Worm (Caenorhabditis elegans): ENCODE data around the gene C49C8.5.

The C49C8.5 gene

ce11 chrIV:8618698-8619097, 34.8 kb downstream of the C49C8.5 start, which contains the start of gene F42A9.8:
Gene F42A9.8 (minus strand): TSS chrIV:8618785.
- TF ChIP-seq C38D4.7 (GFP tag; optimal IDR thresholded peaks at IDR 0.05): no peak
- TF ChIP-seq ahr-1 (tag; optimal IDR thresholded peaks at IDR 0.05): no peak
- no peak for TF ChIP-seq dmd-4 (tag; optimal IDR thresholded peaks at IDR 0.05; ENCODE audit: borderline replicate concordance)
- no peak for TF ChIP-seq pat-9 (tag; optimal IDR thresholded peaks at IDR 0.05)
- TF ChIP-seq pros-1 (tag; optimal IDR thresholded peaks at IDR 0.05): no peak
- TF ChIP-seq pax-1 (tag; optimal IDR thresholded peaks at IDR 0.05): no peak
- TF ChIP-seq ceh-18 (tag; optimal IDR thresholded peaks at IDR 0.05): no peak
- no peak for TF ChIP-seq npax-4 (tag; optimal IDR thresholded peaks at IDR 0.05)
- no peak for TF ChIP-seq nhr-232 (tag; optimal IDR thresholded peaks at IDR 0.05)
- TF ChIP-seq fkh-6 (tag; optimal IDR thresholded peaks at IDR 0.05): no peak
- no peak for TF ChIP-seq tbx-7 (tag; optimal IDR thresholded peaks at IDR 0.05)
- TF ChIP-seq sox-2 (GFP tag; IDR thresholded peaks at IDR 0.05): no peak
- TF ChIP-seq hlh-30 (tag; optimal IDR thresholded peaks at IDR 0.05; ENCODE audit: insufficient read depth): no peak

ce11 chrIV:8617047-8617446, 36.4 kb downstream of the C49C8.5 start, which contains the start of the genes F42A9.7 and F42A9.3:
Gene F42A9.7 (minus strand): TSS chrIV:8617147.
Gene F42A9.3 (plus strand): TSS chrIV:8617260.
- no peak for TF ChIP-seq sox-2 (GFP tag; IDR thresholded peaks at IDR 0.05)
- TF ChIP-seq ceh-22 (tag; optimal IDR thresholded peaks at IDR 0.05): no peak
- TF ChIP-seq lin-11 (tag; optimal IDR thresholded peaks at IDR 0.05): no peak
- no peak for TF ChIP-seq pha-2 (tag; optimal IDR thresholded peaks at IDR 0.05)
- TF ChIP-seq nhr-232 (tag; optimal IDR thresholded peaks at IDR 0.05): no peak
- no peak for TF ChIP-seq ceh-24 (tag; optimal IDR thresholded peaks at IDR 0.05)
- TF ChIP-seq pax-1 (tag; optimal IDR thresholded peaks at IDR 0.05): no peak
- TF ChIP-seq dve-1 (tag; optimal IDR thresholded peaks at IDR 0.05): no peak
- TF ChIP-seq fkh-6 (tag; optimal IDR thresholded peaks at IDR 0.05): no peak
- TF ChIP-seq ceh-19 (GFP tag; optimal IDR thresholded peaks at IDR 0.05): no peak
- TF ChIP-seq elt-2 (tag; optimal IDR thresholded peaks at IDR 0.05): no peak
- TF ChIP-seq che-1 (tag; optimal IDR thresholded peaks at IDR 0.05): no peak
- no peak for TF ChIP-seq ahr-1 (tag; optimal IDR thresholded peaks at IDR 0.05)
- no peak for TF ChIP-seq lim-6 (tag; optimal IDR thresholded peaks at IDR 0.05)
- no peak for TF ChIP-seq ceh-14 (tag; optimal IDR thresholded peaks at IDR 0.05)

- TF ChIP-seq nfya-1 (tag; optimal IDR thresholded peaks at IDR 0.05) (no peak), eyg-1 (tag; optimal IDR thresholded peaks at IDR 0.05) (no peak), ceh-14 (tag; optimal IDR thresholded peaks at IDR 0.05) (no peak), pha-4 (tag; optimal IDR thresholded peaks at IDR 0.05) (no peak), ceh-34 (tag; optimal IDR thresholded peaks at IDR 0.05) (no peak), hlh-6 (tag; optimal IDR thresholded peaks at IDR 0.05) (no peak), fkh-10 (GFP tag; optimal IDR thresholded peaks at IDR 0.05) (no peak)
Observed at ce11 chrIV:8615314-8615713, 38.1 kb downstream of the C49C8.5 start.

- TF ChIP-seq rnt-1 (tag; optimal IDR thresholded peaks at IDR 0.05): no peak
Observed at ce11 chrIV:8614680-8615079, 38.8 kb downstream of the C49C8.5 start, which contains the start of gene cyp-33E3. Gene cyp-33E3 (plus strand): TSS chrIV:8614995.

- TF ChIP-seq pqm-1 (tag; optimal IDR thresholded peaks at IDR 0.05): no peak
- TF ChIP-seq elt-2 (tag; optimal IDR thresholded peaks at IDR 0.05): no peak
- no peak for TF ChIP-seq hlh-6 (tag; optimal IDR thresholded peaks at IDR 0.05)
- no peak for TF ChIP-seq ceh-22 (tag; optimal IDR thresholded peaks at IDR 0.05)
- no peak for TF ChIP-seq ceh-14 (tag; optimal IDR thresholded peaks at IDR 0.05)
- TF ChIP-seq ceh-9 (tag; optimal IDR thresholded peaks at IDR 0.05): no peak
- no peak for TF ChIP-seq C08G9.2 (tag; optimal IDR thresholded peaks at IDR 0.05)
- no peak for TF ChIP-seq F13H6.1 (tag; optimal IDR thresholded peaks at IDR 0.05)
- no peak for TF ChIP-seq unc-42 (tag; optimal IDR thresholded peaks at IDR 0.05)
- no peak for TF ChIP-seq che-1 (tag; optimal IDR thresholded peaks at IDR 0.05)
- no peak for TF ChIP-seq K02D7.2 (tag; optimal IDR thresholded peaks at IDR 0.05)
- no peak for TF ChIP-seq fkh-6 (tag; optimal IDR thresholded peaks at IDR 0.05)
- no peak for TF ChIP-seq ceh-31 (tag; optimal IDR thresholded peaks at IDR 0.05)
- TF ChIP-seq ceh-19 (GFP tag; optimal IDR thresholded peaks at IDR 0.05): no peak
- TF ChIP-seq hlh-30 (tag; optimal IDR thresholded peaks at IDR 0.05; ENCODE audit: insufficient read depth): no peak
- no peak for TF ChIP-seq tbx-7 (tag; optimal IDR thresholded peaks at IDR 0.05)
- no peak for TF ChIP-seq Y22D7AL.16 (tag; optimal IDR thresholded peaks at IDR 0.05)
Observed at ce11 chrIV:8611886-8612542, 41.5 kb downstream of the C49C8.5 start, which contains the start of the genes F42A9.17 and cyp-33E2. Gene F42A9.17 (minus strand): TSS chrIV:8611936. Gene cyp-33E2 (plus strand): TSS chrIV:8612334.

Data from whole organism, late embryonic.